Fruit fly (Drosophila melanogaster): ENCODE results near the gene CG14374.

The CG14374 gene

dm6 chr3R:13446489-13446888, 49.5 kb upstream of the CG14374 start (continued):
- peak; percentile 17 for TF ChIP-seq Usf (GFP tag; optimal IDR thresholded peaks at IDR 0.05)
- TF ChIP-seq HLH54F (GFP tag; optimal IDR thresholded peaks at IDR 0.05) = no peak
- no peak for TF ChIP-seq CG7963 (GFP tag; IDR thresholded peaks at IDR 0.05; ENCODE audit: partially characterized antibody)
- TF ChIP-seq CG10147 (GFP tag; optimal IDR thresholded peaks at IDR 0.05) = no peak
- peak; percentile 38; the same call in 1 of the 2 replicates for TF ChIP-seq CG9932 (GFP tag; IDR thresholded peaks at IDR 0.05)
- no peak for TF ChIP-seq CG15011 (GFP tag; optimal IDR thresholded peaks at IDR 0.05)
- TF ChIP-seq CG17385 (GFP tag; optimal IDR thresholded peaks at IDR 0.05) = peak; percentile 34
- no peak for TF ChIP-seq CG1647 (GFP tag; optimal IDR thresholded peaks at IDR 0.05)
- TF ChIP-seq pfk (GFP tag; optimal IDR thresholded peaks at IDR 0.05) = no peak
- no peak for TF ChIP-seq Atf-2 (GFP tag; optimal IDR thresholded peaks at IDR 0.05)
- no peak for TF ChIP-seq CG16813 (GFP tag; IDR thresholded peaks at IDR 0.05; ENCODE audit: partially characterized antibody)
- TF ChIP-seq CG17361 (GFP tag; IDR thresholded peaks at IDR 0.05) = peak; percentile 80
- no peak for TF ChIP-seq Mes4 (GFP tag; optimal IDR thresholded peaks at IDR 0.05)
- TF ChIP-seq Lim3 (GFP tag; IDR thresholded peaks at IDR 0.05) = no peak
- no peak for TF ChIP-seq CG3995 (GFP tag; optimal IDR thresholded peaks at IDR 0.05)
- no peak for TF ChIP-seq CG12769 (tag; optimal IDR thresholded peaks at IDR 0.05)
- TF ChIP-seq gce (GFP tag; IDR thresholded peaks at IDR 0.05) = no peak
- TF ChIP-seq org-1 (GFP tag; optimal IDR thresholded peaks at IDR 0.05) = no peak
- no peak for TF ChIP-seq cato (GFP tag; optimal IDR thresholded peaks at IDR 0.05; ENCODE audit: borderline replicate concordance)
- no peak for TF ChIP-seq mirr (GFP tag; optimal IDR thresholded peaks at IDR 0.05)
- TF ChIP-seq Hr51 (GFP tag; optimal IDR thresholded peaks at IDR 0.05) = peak in 1 of 2 experiments; percentile 67
- TF ChIP-seq CG13287 (GFP tag; IDR thresholded peaks at IDR 0.05; ENCODE audit: partially characterized antibody) = no peak
- peak; percentile 61 for TF ChIP-seq CG10979 (tag; optimal IDR thresholded peaks at IDR 0.05)
- TF ChIP-seq CG14710 (tag; optimal IDR thresholded peaks at IDR 0.05) = peak; percentile 42
- TF ChIP-seq CG11456 (GFP tag; IDR thresholded peaks at IDR 0.05) = no peak
- no peak for TF ChIP-seq NC2α (GFP tag; optimal IDR thresholded peaks at IDR 0.05)
- TF ChIP-seq Hand (GFP tag; optimal IDR thresholded peaks at IDR 0.05) = no peak
- TF ChIP-seq unpg (GFP tag; optimal IDR thresholded peaks at IDR 0.05) = peak; percentile 69
- TF ChIP-seq corto (GFP tag; optimal IDR thresholded peaks at IDR 0.05) = no peak
- no peak for TF ChIP-seq Dip2 (GFP tag; IDR thresholded peaks at IDR 0.05)
- TF ChIP-seq tna (GFP tag; IDR thresholded peaks at IDR 0.05; ENCODE audit: partially characterized antibody) = no peak
- 0 out of 2 replicates have a peak, but pooled peaks have one; percentile 6 for TF ChIP-seq NFAT (GFP tag; IDR thresholded peaks at IDR 0.05)
- TF ChIP-seq HmgZ (tag; optimal IDR thresholded peaks at IDR 0.05) = peak; percentile 10
- TF ChIP-seq ttk (GFP tag; IDR thresholded peaks at IDR 0.05) = no peak
- no peak for TF ChIP-seq lbe (GFP tag; optimal IDR thresholded peaks at IDR 0.05)
- TF ChIP-seq yki (optimal IDR thresholded peaks at IDR 0.05) = no peak
- no peak for TF ChIP-seq bbx (GFP tag; IDR thresholded peaks at IDR 0.05; ENCODE audit: partially characterized antibody)
- no peak for TF ChIP-seq Aef1 (GFP tag; IDR thresholded peaks at IDR 0.05)
- TF ChIP-seq nmo (GFP tag; optimal IDR thresholded peaks at IDR 0.05) = peak; percentile 66
- no peak for TF ChIP-seq C15 (GFP tag; IDR thresholded peaks at IDR 0.05)
- TF ChIP-seq fru (optimal IDR thresholded peaks at IDR 0.05) = no peak
- TF ChIP-seq Elba2 (GFP tag; optimal IDR thresholded peaks at IDR 0.05) = no peak
- TF ChIP-seq MBD-R2 (GFP tag; IDR thresholded peaks at IDR 0.05) = no peak
- no peak for TF ChIP-seq Gsc (GFP tag; IDR thresholded peaks at IDR 0.05)
- TF ChIP-seq Lpt (GFP tag; optimal IDR thresholded peaks at IDR 0.05) = no peak
- peak; percentile 40 for TF ChIP-seq CG13775 (GFP tag; optimal IDR thresholded peaks at IDR 0.05)
- no peak for TF ChIP-seq CG9876 (GFP tag; optimal IDR thresholded peaks at IDR 0.05)
- peak; percentile 59 for TF ChIP-seq Meics (GFP tag; optimal IDR thresholded peaks at IDR 0.05)
- peak; percentile 7 for TF ChIP-seq ems (GFP tag; optimal IDR thresholded peaks at IDR 0.05)
- no peak for TF ChIP-seq gsb-n (tag; optimal IDR thresholded peaks at IDR 0.05)
- TF ChIP-seq fu2 (GFP tag; optimal IDR thresholded peaks at IDR 0.05) = no peak
- no peak for TF ChIP-seq pros (GFP tag; optimal IDR thresholded peaks at IDR 0.05)
- no peak for TF ChIP-seq CG8478 (optimal IDR thresholded peaks at IDR 0.05)

Data from whole organism, embryonic.